Worm (Caenorhabditis elegans): ENCODE data around the gene fbxa-13.

Gene fbxa-13

ce11 chrIII:1705799-1706198 lies at the start of gene fbxa-13, which contains the start of gene Y22D7AR.2:
fbxa-13 (minus strand) TSS chrIII:1705899.
Y22D7AR.2 (plus strand) TSS chrIII:1705946.
- TF ChIP-seq tbx-7 (tag; optimal IDR thresholded peaks at IDR 0.05) (no peak), ttx-3 (tag; optimal IDR thresholded peaks at IDR 0.05) (no peak)

- TF ChIP-seq pha-4 (tag; optimal IDR thresholded peaks at IDR 0.05) = no peak
- no peak for TF ChIP-seq elt-2 (tag; optimal IDR thresholded peaks at IDR 0.05)
- TF ChIP-seq pax-1 (tag; optimal IDR thresholded peaks at IDR 0.05) = no peak
- TF ChIP-seq ceh-14 (tag; optimal IDR thresholded peaks at IDR 0.05) = no peak
- TF ChIP-seq ceh-9 (tag; optimal IDR thresholded peaks at IDR 0.05) = no peak
- TF ChIP-seq syd-9 (tag; optimal IDR thresholded peaks at IDR 0.05) = no peak
- no peak for TF ChIP-seq eyg-1 (tag; optimal IDR thresholded peaks at IDR 0.05)
- no peak for TF ChIP-seq nhr-232 (tag; optimal IDR thresholded peaks at IDR 0.05)
- TF ChIP-seq ahr-1 (tag; optimal IDR thresholded peaks at IDR 0.05) = no peak
- no peak for TF ChIP-seq pat-9 (tag; optimal IDR thresholded peaks at IDR 0.05)
- TF ChIP-seq hlh-15 (tag; optimal IDR thresholded peaks at IDR 0.05) = no peak
- TF ChIP-seq unc-3 (GFP tag; conservative IDR thresholded peaks at IDR 0.05) = no peak
- no peak for TF ChIP-seq unc-3 (tag; optimal IDR thresholded peaks at IDR 0.05)
- no peak for TF ChIP-seq ttx-3 (tag; optimal IDR thresholded peaks at IDR 0.05)
These were observed 49.1 kb upstream of the fbxa-13 start, which contains the start of gene Y46E12A.3 for ce11 chrIII:1754842-1755241. Y46E12A.3 (minus strand) TSS chrIII:1754942.

DNA sequence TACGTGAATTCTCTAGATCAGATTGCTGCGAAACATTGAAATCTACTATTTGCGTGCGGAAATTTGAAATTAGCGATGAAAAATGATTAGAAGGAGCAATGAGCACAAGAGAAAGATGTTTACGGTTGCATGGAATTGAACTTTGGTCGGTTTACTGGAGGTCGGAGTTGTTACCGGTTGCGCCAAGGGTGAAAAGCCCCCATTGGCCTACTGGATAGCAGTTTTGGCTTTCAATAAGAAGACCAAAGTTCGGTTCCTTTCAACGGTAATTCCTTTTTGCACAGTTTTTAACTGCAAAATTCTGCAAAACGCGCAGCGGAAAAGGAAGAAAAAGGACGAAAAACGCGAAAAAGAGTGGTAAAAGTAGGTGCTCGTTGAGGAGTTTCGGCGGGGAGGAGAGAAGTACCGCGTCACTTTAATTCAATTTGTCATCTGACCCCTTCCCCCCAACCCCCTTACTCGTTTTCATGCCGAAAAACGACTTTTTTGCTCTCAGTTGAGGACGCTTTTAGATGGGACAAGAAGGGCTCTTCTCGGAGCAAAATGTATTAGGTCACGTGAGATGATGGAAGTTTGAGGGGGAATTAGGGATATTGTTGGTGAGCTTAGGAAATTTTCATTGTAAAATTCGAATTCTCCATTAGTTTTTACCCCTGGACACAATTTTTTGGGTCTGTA lies 39.9 kb upstream of the fbxa-13 start:
- TF ChIP-seq fkh-6 (tag; optimal IDR thresholded peaks at IDR 0.05) (no peak), sox-4 (tag; optimal IDR thresholded peaks at IDR 0.05) (no peak), hlh-15 (tag; optimal IDR thresholded peaks at IDR 0.05) (no peak), nhr-11 (tag; optimal IDR thresholded peaks at IDR 0.05) (no peak), zip-5 (tag; optimal IDR thresholded peaks at IDR 0.05) (no peak), unc-42 (tag; optimal IDR thresholded peaks at IDR 0.05) (peak; percentile 95), pag-3 (tag; optimal IDR thresholded peaks at IDR 0.05; ENCODE audit: borderline replicate concordance) (no peak), nfya-1 (tag; optimal IDR thresholded peaks at IDR 0.05) (no peak)

DNA sequence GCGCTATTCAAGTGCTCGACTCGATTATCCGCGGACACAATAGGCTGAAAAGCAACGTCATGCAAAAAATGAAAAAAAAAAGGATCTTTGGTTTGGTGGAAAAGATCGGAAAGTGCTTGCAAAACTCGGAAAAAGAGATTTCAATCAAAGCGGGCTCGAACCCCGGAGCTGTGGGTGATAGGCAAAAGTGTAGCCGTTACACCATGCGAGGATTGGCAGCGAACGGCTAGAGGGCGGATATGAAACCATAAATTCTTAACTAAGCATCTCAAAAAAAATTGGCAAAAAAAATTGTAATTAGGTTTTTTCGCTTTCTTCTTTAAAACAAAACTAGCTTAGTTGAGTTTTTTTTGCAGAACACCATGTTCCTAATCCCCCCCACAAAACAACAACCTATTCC lies 38.8 kb upstream of the fbxa-13 start:
- TF ChIP-seq unc-3 (GFP tag; conservative IDR thresholded peaks at IDR 0.05) = no peak
- TF ChIP-seq unc-3 (tag; optimal IDR thresholded peaks at IDR 0.05) = no peak
- no peak for TF ChIP-seq T23F11.4 (GFP tag; optimal IDR thresholded peaks at IDR 0.05)
- no peak for TF ChIP-seq pha-4 (tag; optimal IDR thresholded peaks at IDR 0.05)
- no peak for TF ChIP-seq dve-1 (tag; optimal IDR thresholded peaks at IDR 0.05)
- TF ChIP-seq sdc-2 (tag; optimal IDR thresholded peaks at IDR 0.05) = no peak

- TF ChIP-seq ttx-3 (tag; optimal IDR thresholded peaks at IDR 0.05) (no peak), unc-42 (tag; optimal IDR thresholded peaks at IDR 0.05) (peak; percentile 57)
These were observed 37.9 kb upstream of the fbxa-13 start for ce11 chrIII:1743488-1744020.

ce11 chrIII:1743081-1743480 lies 37.4 kb upstream of the fbxa-13 start:
- TF ChIP-seq unc-55 (GFP tag; optimal IDR thresholded peaks at IDR 0.05) (no peak), pha-2 (tag; optimal IDR thresholded peaks at IDR 0.05) (no peak), lim-6 (tag; optimal IDR thresholded peaks at IDR 0.05) (no peak), ceh-31 (tag; optimal IDR thresholded peaks at IDR 0.05) (no peak), zip-5 (tag; optimal IDR thresholded peaks at IDR 0.05) (no peak), ceh-14 (tag; optimal IDR thresholded peaks at IDR 0.05) (no peak), ref-2 (tag; optimal IDR thresholded peaks at IDR 0.05) (no peak), nhr-11 (tag; optimal IDR thresholded peaks at IDR 0.05) (no peak), mec-3 (tag; optimal IDR thresholded peaks at IDR 0.05; ENCODE audit: borderline replicate concordance) (no peak), K09A11.1 (tag; optimal IDR thresholded peaks at IDR 0.05; ENCODE audit: insufficient read depth) (no peak), elt-2 (tag; optimal IDR thresholded peaks at IDR 0.05) (no peak), ceh-24 (tag; optimal IDR thresholded peaks at IDR 0.05) (no peak)
